Fruit fly (Drosophila melanogaster) whole organism, embryonic: ENCODE results near the gene Ostgamma.

Experiments
- Adf1 ChIP-seq: fragments of 200-800 bp; sonication (Bioruptor generic); IDR thresholded peaks from 2 replicates; pipeline ENCODE4 v1.3.6; 2022; ENCODE audit warnings: missing biosample characterization, missing genetic modification characterization
- C15 ChIP-seq: fragments of 200-800 bp; sonication (Bioruptor generic); IDR thresholded peaks from 3 replicates; pipeline ENCODE4 v1.3.6; 2022; ENCODE audit warnings: missing biosample characterization, missing genetic modification characterization
- CG10274 ChIP-seq: fragments of 200-800 bp; sonication (Bioruptor generic); optimal IDR thresholded peaks from 3 replicates; lab custom pipeline; 2017; ENCODE audit warnings: missing biosample characterization, mild to moderate bottlenecking, missing genetic modification characterization
- CG11093 ChIP-seq: fragments of 200-800 bp; sonication (Bioruptor generic); IDR thresholded peaks from 3 replicates; pipeline ENCODE4 v1.3.6; 2022; ENCODE audit warnings: missing biosample characterization, missing genetic modification characterization
- CG12071 ChIP-seq: fragments of 200-800 bp; sonication (Bioruptor generic); optimal IDR thresholded peaks from 3 replicates; lab custom pipeline; 2018; ENCODE audit warnings: missing biosample characterization, mild to moderate bottlenecking, missing genetic modification characterization
- CG12155 ChIP-seq: fragments of 200-800 bp; sonication (Bioruptor generic); optimal IDR thresholded peaks from 3 replicates; lab custom pipeline; 2016; ENCODE audit warnings: missing biosample characterization, missing genetic modification characterization
- CG12299 ChIP-seq: fragments of 200-800 bp; sonication (Bioruptor generic); optimal IDR thresholded peaks from 2 replicates; lab custom pipeline; 2018; ENCODE audit warnings: missing biosample characterization, mild to moderate bottlenecking, missing genetic modification characterization
- CG1233 ChIP-seq: fragments of 200-800 bp; sonication (Bioruptor generic); optimal IDR thresholded peaks from 4 replicates; lab custom pipeline; 2018; ENCODE audit warnings: missing biosample characterization, mild to moderate bottlenecking, missing genetic modification characterization
- CG12769 ChIP-seq: fragments of 200-800 bp; sonication (Bioruptor generic); optimal IDR thresholded peaks from 2 replicates; lab custom pipeline; 2019; ENCODE audit warnings: missing biosample characterization, mild to moderate bottlenecking, missing genetic modification characterization, moderate library complexity
- CG13296 ChIP-seq: fragments of 200-800 bp; sonication (Bioruptor generic); optimal IDR thresholded peaks from 3 replicates; lab custom pipeline; 2018; ENCODE audit warnings: missing biosample characterization, mild to moderate bottlenecking, missing genetic modification characterization
- CG13424 ChIP-seq: fragments of 200-800 bp; sonication (Bioruptor generic); optimal IDR thresholded peaks from 2 replicates; lab custom pipeline; 2019; ENCODE audit warnings: missing biosample characterization, mild to moderate bottlenecking, missing genetic modification characterization, moderate library complexity
- CG14014 ChIP-seq: fragments of 200-800 bp; sonication (Bioruptor generic); IDR thresholded peaks from 2 replicates; pipeline ENCODE4 v1.3.6; 2022; ENCODE audit warnings: missing biosample characterization, missing genetic modification characterization
- CG14667 ChIP-seq: fragments of 200-800 bp; sonication (Bioruptor generic); IDR thresholded peaks from 2 replicates; pipeline ENCODE4 v1.3.6; 2022; ENCODE audit warnings: missing biosample characterization, missing genetic modification characterization
- CG1602 ChIP-seq: fragments of 200-800 bp; sonication (Bioruptor generic); optimal IDR thresholded peaks from 3 replicates; lab custom pipeline; 2016; ENCODE audit warnings: missing biosample characterization, missing genetic modification characterization
- CG30020 ChIP-seq: fragments of 200-800 bp; optimal IDR thresholded peaks from 2 replicates; lab custom pipeline; 2019; ENCODE audit warnings: missing biosample characterization, mild to moderate bottlenecking, missing genetic modification characterization, moderate library complexity
- CG33213 ChIP-seq: fragments of 200-800 bp; sonication (Bioruptor generic); optimal IDR thresholded peaks from 3 replicates; lab custom pipeline; 2016; ENCODE audit warnings: missing biosample characterization, missing genetic modification characterization
- CG3995 ChIP-seq: fragments of 200-800 bp; sonication (Bioruptor generic); optimal IDR thresholded peaks from 3 replicates; lab custom pipeline; 2016; ENCODE audit warnings: missing biosample characterization, missing genetic modification characterization
- CG4360 ChIP-seq: fragments of 200-800 bp; sonication (Bioruptor generic); IDR thresholded peaks from 2 replicates; pipeline ENCODE4 v1.3.6; 2022; ENCODE audit warnings: missing biosample characterization, missing genetic modification characterization
- CG43689 ChIP-seq: fragments of 200-800 bp; sonication (Bioruptor generic); IDR thresholded peaks from 2 replicates; pipeline ENCODE4 v1.3.6; 2022; ENCODE audit warnings: missing biosample characterization, missing genetic modification characterization
- CG6175 ChIP-seq: fragments of 200-800 bp; sonication (Bioruptor generic); IDR thresholded peaks from 3 replicates; pipeline ENCODE4 v1.3.6; 2022; ENCODE audit warnings: missing biosample characterization, missing genetic modification characterization
- CG6854 ChIP-seq: fragments of 200-800 bp; sonication (Bioruptor generic); optimal IDR thresholded peaks from 3 replicates; lab custom pipeline; 2017; ENCODE audit warnings: missing biosample characterization, mild to moderate bottlenecking, missing genetic modification characterization
- CG7357 ChIP-seq: fragments of 200-800 bp; sonication (Bioruptor generic); IDR thresholded peaks from 3 replicates; pipeline ENCODE4 v1.3.6; 2022; ENCODE audit warnings: missing biosample characterization, missing genetic modification characterization
- D19A ChIP-seq: fragments of 200-800 bp; optimal IDR thresholded peaks from 3 replicates; lab custom pipeline; 2019; ENCODE audit warnings: missing biosample characterization, mild to moderate bottlenecking, missing genetic modification characterization, moderate library complexity
- D19B ChIP-seq: fragments of 200-800 bp; sonication (Bioruptor generic); optimal IDR thresholded peaks from 2 replicates; lab custom pipeline; 2017; ENCODE audit warnings: missing biosample characterization, mild to moderate bottlenecking, missing genetic modification characterization
- Deaf1 ChIP-seq: fragments of 200-800 bp; optimal IDR thresholded peaks from 3 replicates; lab custom pipeline; 2019; ENCODE audit warnings: missing biosample characterization, mild to moderate bottlenecking, missing genetic modification characterization, moderate library complexity
- Dll ChIP-seq: fragments of 200-800 bp; sonication (Bioruptor generic); IDR thresholded peaks from 4 replicates; pipeline ENCODE4 v1.3.6; 2022; ENCODE audit warnings: missing biosample characterization, missing genetic modification characterization; ENCODE audit not compliant: partially characterized antibody
- Doc3 ChIP-seq: fragments of 200-800 bp; sonication (Bioruptor generic); IDR thresholded peaks from 3 replicates; pipeline ENCODE4 v1.3.6; 2022; ENCODE audit warnings: missing biosample characterization, missing genetic modification characterization; ENCODE audit not compliant: partially characterized antibody
- Gug ChIP-seq: fragments of 200-800 bp; sonication (Bioruptor generic); IDR thresholded peaks from 4 replicates; pipeline ENCODE4 v1.3.6; 2022; ENCODE audit warnings: missing biosample characterization, missing genetic modification characterization
- HLH54F ChIP-seq: fragments of 200-800 bp; sonication (Bioruptor generic); optimal IDR thresholded peaks from 3 replicates; lab custom pipeline; 2016; ENCODE audit warnings: missing biosample characterization, missing genetic modification characterization
- Hr78 ChIP-seq, 2 experiments: fragments of 200-800 bp in 1 of 2; fragments of >200 bp in 1 of 2; sonication (Bioruptor generic) in 1 of 2; optimal IDR thresholded peaks; 2 replicates each; lab custom pipeline; 2017 to 2019; ENCODE audit warnings: missing biosample characterization in 2 of 2, missing genetic modification characterization in 2 of 2, mild to moderate bottlenecking in 1 of 2, moderate library complexity in 1 of 2
- Mes4 ChIP-seq: fragments of 200-800 bp; sonication (Bioruptor generic); optimal IDR thresholded peaks from 2 replicates; lab custom pipeline; 2016; ENCODE audit warnings: missing biosample characterization, missing genetic modification characterization
- Scr ChIP-seq: fragments of 200-800 bp; sonication (Bioruptor generic); IDR thresholded peaks from 2 replicates; pipeline ENCODE4 v1.3.6; 2022; ENCODE audit warnings: missing biosample characterization, missing genetic modification characterization; ENCODE audit not compliant: partially characterized antibody
- Sry-β ChIP-seq: fragments of 200-800 bp; sonication (Bioruptor generic); optimal IDR thresholded peaks from 2 replicates; lab custom pipeline; 2018; ENCODE audit warnings: missing biosample characterization, mild to moderate bottlenecking, missing genetic modification characterization, moderate library complexity
- ash1 ChIP-seq: fragments of 200-800 bp; sonication (Bioruptor generic); optimal IDR thresholded peaks from 2 replicates; lab custom pipeline; 2018; ENCODE audit warnings: missing biosample characterization, mild to moderate bottlenecking, missing genetic modification characterization
- da ChIP-seq: fragments of 200-800 bp; sonication (Bioruptor generic); optimal IDR thresholded peaks from 2 replicates; lab custom pipeline; 2016; ENCODE audit warnings: missing biosample characterization, missing genetic modification characterization
- dysf ChIP-seq: fragments of 200-800 bp; sonication (Bioruptor generic); IDR thresholded peaks from 3 replicates; pipeline ENCODE4 v1.3.6; 2022; ENCODE audit warnings: missing biosample characterization, missing genetic modification characterization
- fd96Cb ChIP-seq: fragments of 200-800 bp; sonication (Bioruptor generic); optimal IDR thresholded peaks from 2 replicates; lab custom pipeline; 2018; ENCODE audit warnings: missing biosample characterization, mild to moderate bottlenecking, missing genetic modification characterization, moderate library complexity
- gcm2 ChIP-seq: fragments of 200-800 bp; sonication (Bioruptor generic); optimal IDR thresholded peaks from 2 replicates; lab custom pipeline; 2016; ENCODE audit warnings: missing biosample characterization, missing genetic modification characterization
- grau ChIP-seq: fragments of 200-800 bp; optimal IDR thresholded peaks from 3 replicates; lab custom pipeline; 2019; ENCODE audit warnings: missing biosample characterization, mild to moderate bottlenecking, missing genetic modification characterization, moderate library complexity
- grn ChIP-seq: fragments of 200-800 bp; sonication (Bioruptor generic); optimal IDR thresholded peaks from 3 replicates; lab custom pipeline; 2017; ENCODE audit warnings: missing biosample characterization, missing genetic modification characterization
- hbn ChIP-seq: fragments of 200-800 bp; sonication (Bioruptor generic); IDR thresholded peaks from 2 replicates; pipeline ENCODE4 v1.3.6; 2022; ENCODE audit warnings: missing biosample characterization, missing genetic modification characterization; ENCODE audit not compliant: partially characterized antibody
- maf-S ChIP-seq: fragments of 200-800 bp; sonication (Bioruptor generic); optimal IDR thresholded peaks from 2 replicates; lab custom pipeline; 2016; ENCODE audit warnings: missing biosample characterization, missing genetic modification characterization
- nerfin-1 ChIP-seq: fragments of 200-800 bp; sonication (Bioruptor generic); optimal IDR thresholded peaks from 3 replicates; lab custom pipeline; 2019; ENCODE audit warnings: missing biosample characterization, mild to moderate bottlenecking, missing genetic modification characterization, moderate library complexity
- ro ChIP-seq: fragments of 200-800 bp; sonication (Bioruptor generic); IDR thresholded peaks from 2 replicates; pipeline ENCODE4 v1.3.6; 2022; ENCODE audit warnings: missing biosample characterization, missing genetic modification characterization
- row ChIP-seq: fragments of 200-800 bp; sonication (Bioruptor generic); IDR thresholded peaks from 3 replicates; pipeline ENCODE4 v1.3.6; 2022; ENCODE audit warnings: missing biosample characterization, missing genetic modification characterization
- stwl ChIP-seq: fragments of 200-800 bp; sonication (Bioruptor generic); optimal IDR thresholded peaks from 3 replicates; lab custom pipeline; 2018; ENCODE audit warnings: missing biosample characterization, mild to moderate bottlenecking, missing genetic modification characterization, moderate library complexity
- unc-4 ChIP-seq: fragments of 200-800 bp; sonication (Bioruptor generic); IDR thresholded peaks from 2 replicates; pipeline ENCODE4 v1.3.6; 2022; ENCODE audit warnings: missing biosample characterization, missing genetic modification characterization; ENCODE audit not compliant: partially characterized antibody
- unpg ChIP-seq: fragments of 200-800 bp; sonication (Bioruptor generic); optimal IDR thresholded peaks from 3 replicates; lab custom pipeline; 2018; ENCODE audit warnings: missing biosample characterization, mild to moderate bottlenecking, missing genetic modification characterization, moderate library complexity
- usp ChIP-seq: fragments of >200 bp; optimal IDR thresholded peaks from 2 replicates; lab custom pipeline; 2017; ENCODE audit warnings: missing biosample characterization, missing genetic modification characterization
- wek ChIP-seq: fragments of 200-800 bp; sonication (Bioruptor generic); optimal IDR thresholded peaks from 3 replicates; lab custom pipeline; 2018; ENCODE audit warnings: missing biosample characterization, mild to moderate bottlenecking, missing genetic modification characterization, moderate library complexity
- yki ChIP-seq: fragments of >200 bp; optimal IDR thresholded peaks from 3 replicates; lab custom pipeline; 2018

The Ostgamma gene

dm6 chr2L:8307817-8308551 is at the start of gene Ostgamma, which contains the start of gene Mettl14 (continued):
- no peak for TF ChIP-seq CG12071 (GFP tag; lab: Kevin White, UChicago)
- peak; percentile 68 for TF ChIP-seq hbn (GFP tag; lab: Robert Waterston, UW)
- TF ChIP-seq ash1 (GFP tag; lab: Kevin White, UChicago), result no peak
- peak; percentile 77 for TF ChIP-seq CG3995 (GFP tag; lab: Kevin White, UChicago)
- TF ChIP-seq CG10274 (GFP tag; lab: Kevin White, UChicago), result no peak
- TF ChIP-seq fd96Cb (tag; lab: Kevin White, UChicago), result no peak
- TF ChIP-seq dysf (GFP tag; lab: Robert Waterston, UW), result no peak
- no peak for TF ChIP-seq Gug (GFP tag; lab: Robert Waterston, UW)
- no peak for TF ChIP-seq Mes4
- no peak for TF ChIP-seq maf-S (GFP tag; lab: Kevin White, UChicago)
- TF ChIP-seq C15 (GFP tag; lab: Robert Waterston, UW), result no peak
- TF ChIP-seq usp, result no peak
- TF ChIP-seq da (GFP tag; lab: Kevin White, UChicago), result no peak
- TF ChIP-seq stwl (tag; lab: Kevin White, UChicago), result peak; percentile 36
- no peak for TF ChIP-seq CG12769
- peak; percentile 83 for TF ChIP-seq unc-4 (GFP tag; lab: Robert Waterston, UW)
- no peak for TF ChIP-seq CG6175 (GFP tag; lab: Robert Waterston, UW)
- peak; percentile 89 for TF ChIP-seq Scr (GFP tag; lab: Robert Waterston, UW)
- TF ChIP-seq Dll, result peak; percentile 94
- TF ChIP-seq yki (lab: Kevin White, UChicago), result no peak
- no peak for TF ChIP-seq Sry-β
- no peak for TF ChIP-seq ro (GFP tag; lab: Robert Waterston, UW)
- TF ChIP-seq Doc3 (GFP tag; lab: Robert Waterston, UW), result peak; percentile 71
- no peak for TF ChIP-seq Deaf1 (tag; lab: Kevin White, UChicago)
- TF ChIP-seq CG7357 (GFP tag; lab: Robert Waterston, UW), result no peak
- no peak for TF ChIP-seq CG1233
- peak; percentile 47 for TF ChIP-seq CG30020 (tag; lab: Kevin White, UChicago)
- TF ChIP-seq CG14014 (GFP tag; lab: Robert Waterston, UW), result no peak
- peak; percentile 31 for TF ChIP-seq grau
- TF ChIP-seq CG12299 (tag; lab: Kevin White, UChicago), result no peak
- no peak for TF ChIP-seq CG6854
- TF ChIP-seq wek, result no peak
- no peak for TF ChIP-seq grn
- no peak for TF ChIP-seq CG4360 (GFP tag; lab: Robert Waterston, UW)
- TF ChIP-seq Adf1 (GFP tag; lab: Robert Waterston, UW), result no peak
- TF ChIP-seq unpg (GFP tag; lab: Kevin White, UChicago), result no peak
- no peak for TF ChIP-seq CG14667 (GFP tag; lab: Robert Waterston, UW)
- no peak for TF ChIP-seq Hr78 (GFP tag; optimal IDR thresholded peaks at IDR 0.05; lab: Kevin White, UChicago)
- no peak for TF ChIP-seq CG13296 (GFP tag; lab: Kevin White, UChicago)
- peak; percentile 24 for TF ChIP-seq nerfin-1
- no peak for TF ChIP-seq CG1602 (GFP tag; lab: Kevin White, UChicago)
- no peak for TF ChIP-seq CG12155 (GFP tag; lab: Kevin White, UChicago)
- TF ChIP-seq D19A, result no peak
- TF ChIP-seq CG43689 (GFP tag; lab: Robert Waterston, UW), result no peak
- TF ChIP-seq row (GFP tag; lab: Robert Waterston, UW), result peak; percentile 70
- TF ChIP-seq gcm2 (GFP tag; lab: Kevin White, UChicago), result no peak
- no peak for TF ChIP-seq CG11093 (GFP tag; lab: Robert Waterston, UW)
- no peak for TF ChIP-seq CG33213
- no peak for TF ChIP-seq HLH54F (GFP tag; lab: Kevin White, UChicago)
- TF ChIP-seq D19B, result no peak
- peak; percentile 16 for TF ChIP-seq CG13424 (tag; lab: Kevin White, UChicago)
